Worm (Caenorhabditis elegans) whole organism, L4/young adult: ENCODE data around the gene T21D12.7.

Source experiments
- W03F9.2 ChIP-seq: fragments of 150-350 bp; optimal IDR thresholded peaks from 2 replicates; lab custom pipeline; 2014; ENCODE audit warnings: missing biosample characterization, missing genetic modification characterization
- dao-5 ChIP-seq: sonication (generic microtip); optimal IDR thresholded peaks from 2 replicates; lab custom pipeline; 2016; ENCODE audit warnings: missing genotype, missing genetic modification characterization, moderate library complexity, missing compliant biosample characterization
- him-1 ChIP-seq: sonication (generic microtip); optimal IDR thresholded peaks from 2 replicates; lab custom pipeline; 2016; ENCODE audit warnings: missing genotype, missing genetic modification reagents, missing genetic modification characterization, missing compliant biosample characterization

DNA sequence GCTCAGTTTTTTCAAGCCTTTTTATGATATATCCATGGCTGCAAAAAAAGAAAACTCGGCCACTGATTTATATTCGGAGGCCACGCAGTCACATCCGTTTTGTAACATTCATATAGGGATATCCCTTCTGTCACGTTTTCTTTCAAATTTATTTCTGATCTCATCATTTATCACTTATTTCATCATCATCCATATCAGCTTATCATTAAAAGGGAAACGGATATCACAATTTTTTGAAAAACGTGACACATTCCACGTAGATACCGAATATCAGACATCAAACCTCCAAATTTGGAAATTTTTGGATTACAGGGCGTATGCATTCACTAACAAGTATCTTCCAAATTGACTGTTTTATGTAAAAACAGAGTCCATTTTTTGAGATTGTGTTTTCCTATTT is 11.5 kb upstream of the T21D12.7 start:
- TF ChIP-seq him-1 (tag; lab: Kevin White, UChicago) (no peak), W03F9.2 (tag; lab: Kevin White, UChicago) (no peak), dao-5 (tag; lab: Kevin White, UChicago) (no peak)
